Worm (Caenorhabditis elegans) whole organism, late embryonic: ENCODE results near the gene ergi-3.

Experiments
- C38D4.7 ChIP-seq: fragments of 200-800 bp; sonication (Bioruptor generic); optimal IDR thresholded peaks from 2 replicates; lab custom pipeline; 2018; ENCODE audit warnings: mild to moderate bottlenecking, missing genetic modification characterization, moderate library complexity, missing compliant biosample characterization
- K09A11.1 ChIP-seq: sonication (generic microtip); optimal IDR thresholded peaks from 2 replicates; lab custom pipeline; 2017; ENCODE audit warnings: antibody characterized with exemption, mild to moderate bottlenecking, missing genetic modification characterization, missing compliant biosample characterization; ENCODE audit not compliant: insufficient read depth
- Y22D7AL.16 ChIP-seq: sonication (generic microtip); optimal IDR thresholded peaks from 2 replicates; lab custom pipeline; 2016; ENCODE audit warnings: missing genetic modification characterization, missing compliant biosample characterization
- ama-1 ChIP-seq: fragments of 150-350 bp; optimal IDR thresholded peaks from 2 replicates; lab custom pipeline; 2014
- ceh-14 ChIP-seq: sonication (generic microtip); optimal IDR thresholded peaks from 2 replicates; lab custom pipeline; 2016; ENCODE audit warnings: missing genotype, missing genetic modification characterization, missing compliant biosample characterization
- ceh-18 ChIP-seq: sonication (generic microtip); optimal IDR thresholded peaks from 2 replicates; lab custom pipeline; 2016; ENCODE audit warnings: missing genetic modification characterization, missing compliant biosample characterization
- ceh-19 ChIP-seq: fragments of 200-800 bp; sonication (Bioruptor generic); optimal IDR thresholded peaks from 2 replicates; lab custom pipeline; 2018; ENCODE audit warnings: mild to moderate bottlenecking, missing genetic modification characterization, missing compliant biosample characterization
- ceh-2 ChIP-seq: sonication (generic microtip); optimal IDR thresholded peaks from 2 replicates; lab custom pipeline; 2016; ENCODE audit warnings: missing genotype, missing genetic modification characterization, missing compliant biosample characterization
- ceh-22 ChIP-seq: sonication (generic microtip); optimal IDR thresholded peaks from 2 replicates; lab custom pipeline; 2017; ENCODE audit warnings: missing biosample characterization, missing genetic modification characterization
- ceh-24 ChIP-seq: sonication (generic microtip); optimal IDR thresholded peaks from 2 replicates; lab custom pipeline; 2016; ENCODE audit warnings: mild to moderate bottlenecking, missing genetic modification characterization, missing compliant biosample characterization
- ceh-31 ChIP-seq: sonication (generic microtip); optimal IDR thresholded peaks from 2 replicates; lab custom pipeline; 2016; ENCODE audit warnings: missing genetic modification characterization, missing compliant biosample characterization
- ceh-34 ChIP-seq: sonication (generic microtip); optimal IDR thresholded peaks from 2 replicates; lab custom pipeline; 2016; ENCODE audit warnings: mild to moderate bottlenecking, missing genetic modification characterization, missing compliant biosample characterization
- ceh-48 ChIP-seq: sonication (generic microtip); optimal IDR thresholded peaks from 2 replicates; lab custom pipeline; 2016; ENCODE audit warnings: missing genetic modification characterization, inconsistent platforms, missing compliant biosample characterization
- ceh-6 ChIP-seq: fragments of 200-800 bp; sonication (Bioruptor generic); optimal IDR thresholded peaks from 2 replicates; lab custom pipeline; 2018; ENCODE audit warnings: mild to moderate bottlenecking, missing genetic modification characterization, missing compliant biosample characterization
- dve-1 ChIP-seq: sonication (generic microtip); optimal IDR thresholded peaks from 2 replicates; lab custom pipeline; 2017; ENCODE audit warnings: antibody characterized with exemption, mild to moderate bottlenecking, missing genetic modification characterization, missing compliant biosample characterization
- elt-2 ChIP-seq: sonication (generic microtip); optimal IDR thresholded peaks from 2 replicates; lab custom pipeline; 2016; ENCODE audit warnings: missing genetic modification reagents, missing genetic modification characterization, missing compliant biosample characterization
- elt-4 ChIP-seq: sonication (generic microtip); optimal IDR thresholded peaks from 2 replicates; lab custom pipeline; 2016; ENCODE audit warnings: missing genetic modification characterization, missing compliant biosample characterization
- eyg-1 ChIP-seq: sonication (generic microtip); optimal IDR thresholded peaks from 2 replicates; lab custom pipeline; 2016; ENCODE audit warnings: missing genotype, missing genetic modification characterization, missing compliant biosample characterization
- fax-1 ChIP-seq: sonication (generic microtip); optimal IDR thresholded peaks from 2 replicates; lab custom pipeline; 2016; ENCODE audit warnings: missing genotype, missing genetic modification characterization, missing compliant biosample characterization
- fkh-6 ChIP-seq: sonication (generic microtip); optimal IDR thresholded peaks from 2 replicates; lab custom pipeline; 2016; ENCODE audit warnings: missing genetic modification characterization, missing compliant biosample characterization
- hlh-15 ChIP-seq: sonication (generic microtip); optimal IDR thresholded peaks from 2 replicates; lab custom pipeline; 2016; ENCODE audit warnings: missing genetic modification characterization, missing compliant biosample characterization
- hlh-30 ChIP-seq: sonication (generic microtip); optimal IDR thresholded peaks from 2 replicates; lab custom pipeline; 2017; ENCODE audit warnings: antibody characterized with exemption, missing genetic modification characterization, missing compliant biosample characterization; ENCODE audit not compliant: insufficient read depth
- hlh-6 ChIP-seq: sonication (generic microtip); optimal IDR thresholded peaks from 2 replicates; lab custom pipeline; 2016; ENCODE audit warnings: missing genotype, missing genetic modification characterization, missing compliant biosample characterization
- hlh-8 ChIP-seq: sonication (generic microtip); optimal IDR thresholded peaks from 2 replicates; lab custom pipeline; 2016; ENCODE audit warnings: missing genotype, missing genetic modification characterization, missing compliant biosample characterization
- lin-11 ChIP-seq: fragments of 200-800 bp; sonication (Bioruptor generic); optimal IDR thresholded peaks from 2 replicates; lab custom pipeline; 2018; ENCODE audit warnings: mild to moderate bottlenecking, missing genetic modification characterization, missing compliant biosample characterization
- madf-2 ChIP-seq: sonication (generic microtip); optimal IDR thresholded peaks from 2 replicates; lab custom pipeline; 2017; ENCODE audit warnings: missing genetic modification characterization, missing compliant biosample characterization
- mec-3 ChIP-seq: sonication (generic microtip); optimal IDR thresholded peaks from 2 replicates; lab custom pipeline; 2016; ENCODE audit warnings: borderline replicate concordance, missing genetic modification characterization, missing compliant biosample characterization
- nfya-1 ChIP-seq: sonication (generic microtip); optimal IDR thresholded peaks from 2 replicates; lab custom pipeline; 2017; ENCODE audit warnings: missing genetic modification characterization, mild to moderate bottlenecking, missing compliant biosample characterization, antibody characterized with exemption, moderate library complexity
- nhr-11 ChIP-seq: fragments of 150-350 bp; optimal IDR thresholded peaks from 2 replicates; lab custom pipeline; 2014; ENCODE audit warnings: missing biosample characterization, missing genetic modification characterization
- pat-9 ChIP-seq: fragments of 200-800 bp; sonication (Bioruptor generic); optimal IDR thresholded peaks from 2 replicates; lab custom pipeline; 2018; ENCODE audit warnings: mild to moderate bottlenecking, missing genetic modification characterization, moderate library complexity, missing compliant biosample characterization
- pha-4 ChIP-seq: fragments of 150-350 bp; optimal IDR thresholded peaks from 2 replicates; lab custom pipeline; 2018; ENCODE audit warnings: missing biosample characterization, missing genetic modification reagents, missing genetic modification characterization
- pros-1 ChIP-seq: fragments of 150-350 bp; optimal IDR thresholded peaks from 2 replicates; lab custom pipeline; 2014; ENCODE audit warnings: missing biosample characterization, missing genetic modification reagents, missing genetic modification characterization
- ref-2 ChIP-seq: sonication (generic microtip); optimal IDR thresholded peaks from 2 replicates; lab custom pipeline; 2016; ENCODE audit warnings: missing genetic modification characterization, missing compliant biosample characterization
- sdc-2 ChIP-seq: sonication (generic microtip); optimal IDR thresholded peaks from 2 replicates; lab custom pipeline; 2016; ENCODE audit warnings: missing genotype, missing genetic modification characterization, missing compliant biosample characterization
- sox-4 ChIP-seq: sonication (generic microtip); optimal IDR thresholded peaks from 2 replicates; lab custom pipeline; 2017; ENCODE audit warnings: mild to moderate bottlenecking, missing genetic modification characterization, inconsistent platforms, missing compliant biosample characterization
- tbx-2 ChIP-seq: sonication (generic microtip); optimal IDR thresholded peaks from 2 replicates; lab custom pipeline; 2016; ENCODE audit warnings: missing genetic modification characterization, missing compliant biosample characterization
- tbx-7 ChIP-seq: sonication (generic microtip); optimal IDR thresholded peaks from 2 replicates; lab custom pipeline; 2016; ENCODE audit warnings: missing genotype, missing genetic modification characterization, missing compliant biosample characterization
- unc-3 ChIP-seq, 2 experiments: fragments of 200-800 bp in 1 of 2; sonication (Bioruptor generic) in 1 of 2; sonication (generic microtip) in 1 of 2; conservative IDR thresholded peaks in 1 of 2; optimal IDR thresholded peaks in 1 of 2; 2 replicates each; pipeline versions ENCODE4 v1.3.6 to Lab custom; 2016 to 2022; ENCODE audit warnings: missing compliant biosample characterization in 2 of 2, missing genetic modification characterization in 2 of 2, missing genetic modification reagents in 1 of 2
- unc-42 ChIP-seq: sonication (generic microtip); optimal IDR thresholded peaks from 2 replicates; lab custom pipeline; 2016; ENCODE audit warnings: missing genotype, missing genetic modification characterization, missing compliant biosample characterization
- unc-55 ChIP-seq: sonication (generic microtip); optimal IDR thresholded peaks from 2 replicates; lab custom pipeline; 2017; ENCODE audit warnings: missing biosample characterization, missing genetic modification reagents, missing genetic modification characterization
- unc-86 ChIP-seq: sonication (generic microtip); optimal IDR thresholded peaks from 2 replicates; lab custom pipeline; 2016; ENCODE audit warnings: missing genetic modification characterization, missing compliant biosample characterization
- zip-5 ChIP-seq: sonication (generic microtip); optimal IDR thresholded peaks from 2 replicates; lab custom pipeline; 2016; ENCODE audit warnings: missing genetic modification characterization, missing compliant biosample characterization

The ergi-3 gene

ce11 chrX:15606585-15607276 lies 9.8 kb downstream of the ergi-3 start, which contains the start of gene rab-14:
rab-14 (minus strand) TSS chrX:15606635.
- TF ChIP-seq elt-2 (peak; percentile 16), ref-2 (tag; lab: Kevin White, UChicago) (peak; percentile 30), zip-5 (tag; lab: Kevin White, UChicago) (no peak), sox-4 (no peak), sdc-2 (peak; percentile 60), ceh-14 (tag; lab: Kevin White, UChicago) (peak; percentile 14), unc-3 (GFP tag; conservative IDR thresholded peaks at IDR 0.05; lab: Robert Waterston, UW) (0 out of 2 replicates have a peak, but pooled peaks have one; percentile 23), unc-3 (tag; optimal IDR thresholded peaks at IDR 0.05; lab: Kevin White, UChicago) (no peak), pros-1 (peak; percentile 13), nfya-1 (peak; percentile 66), ama-1 (lab: Kevin White, UChicago) (no peak), unc-86 (tag; lab: Kevin White, UChicago) (no peak), C38D4.7 (GFP tag; lab: Kevin White, UChicago) (no peak), tbx-2 (tag; lab: Kevin White, UChicago) (peak; percentile 53), ceh-24 (tag; lab: Kevin White, UChicago) (no peak), nhr-11 (tag; lab: Kevin White, UChicago) (no peak), hlh-30 (peak; percentile 88), hlh-15 (tag; lab: Kevin White, UChicago) (peak; percentile 1), ceh-34 (tag; lab: Kevin White, UChicago) (peak; percentile 60), fkh-6 (tag; lab: Kevin White, UChicago) (peak; percentile 8), ceh-31 (tag; lab: Kevin White, UChicago) (peak; percentile 80), Y22D7AL.16 (tag; lab: Kevin White, UChicago) (no peak), hlh-6 (tag; lab: Kevin White, UChicago) (peak; percentile 15), ceh-19 (GFP tag; lab: Kevin White, UChicago) (no peak), unc-55 (GFP tag; lab: Kevin White, UChicago) (peak; percentile 14), tbx-7 (no peak), madf-2 (tag; lab: Kevin White, UChicago) (no peak), ceh-6 (peak; percentile 23), hlh-8 (tag; lab: Kevin White, UChicago) (no peak), ceh-18 (tag; lab: Kevin White, UChicago) (no peak), eyg-1 (tag; lab: Kevin White, UChicago) (no peak), pha-4 (tag; lab: Kevin White, UChicago) (no peak), unc-42 (tag; lab: Kevin White, UChicago) (peak; percentile 25), K09A11.1 (tag; lab: Kevin White, UChicago) (peak; percentile 59), ceh-48 (tag; lab: Kevin White, UChicago) (peak; percentile 28), ceh-2 (tag; lab: Kevin White, UChicago) (no peak)

ce11 chrX:15604236-15604635 lies 12.3 kb downstream of the ergi-3 start:
- TF ChIP-seq eyg-1 (tag; lab: Kevin White, UChicago) (no peak), sox-4 (no peak), dve-1 (tag; lab: Kevin White, UChicago) (no peak), ceh-19 (GFP tag; lab: Kevin White, UChicago) (no peak), ceh-22 (tag; lab: Kevin White, UChicago) (no peak), unc-55 (GFP tag; lab: Kevin White, UChicago) (no peak), ref-2 (tag; lab: Kevin White, UChicago) (no peak), fax-1 (tag; lab: Kevin White, UChicago) (no peak), unc-3 (GFP tag; conservative IDR thresholded peaks at IDR 0.05; lab: Robert Waterston, UW) (no peak), unc-3 (tag; optimal IDR thresholded peaks at IDR 0.05; lab: Kevin White, UChicago) (no peak), elt-4 (no peak), elt-2 (no peak), pha-4 (tag; lab: Kevin White, UChicago) (no peak), sdc-2 (no peak), mec-3 (tag; lab: Kevin White, UChicago) (no peak), unc-86 (tag; lab: Kevin White, UChicago) (no peak), pat-9 (tag; lab: Kevin White, UChicago) (no peak), lin-11 (tag; lab: Kevin White, UChicago) (no peak), nfya-1 (no peak)
- TF ChIP-seq, all 69 proteins: peak for 0
